Worm (Caenorhabditis elegans): Measurements from ENCODE around the gene sax-7.

The sax-7 gene

ce11 chrIV:8030099-8030498, 32.4 kb upstream of the sax-7 start (continued):
- TF ChIP-seq mdl-1 (tag; optimal IDR thresholded peaks at IDR 0.05) (peak in 1 of 2 experiments; percentile 26), aha-1 (tag) (peak; percentile 48), nhr-102 (tag; optimal IDR thresholded peaks at IDR 0.05) (no peak)

ce11 chrIV:8032135-8032915, 30.1 kb upstream of the sax-7 start:
- TF ChIP-seq nhr-11 (tag; optimal IDR thresholded peaks at IDR 0.05) (no peak), hmg-1.1 (GFP tag; IDR thresholded peaks at IDR 0.05) (no peak), zip-11 (GFP tag; IDR thresholded peaks at IDR 0.05) (no peak), lin-29 (GFP tag; IDR thresholded peaks at IDR 0.05) (no peak), dve-1 (tag; optimal IDR thresholded peaks at IDR 0.05; ENCODE audit: insufficient read depth) (peak; percentile 81), D1046.2 (GFP tag; IDR thresholded peaks at IDR 0.05) (no peak), nhr-77 (tag; optimal IDR thresholded peaks at IDR 0.05) (peak; percentile 44), Y105C5A.15 (GFP tag; IDR thresholded peaks at IDR 0.05) (no peak), madf-9 (GFP tag; conservative IDR thresholded peaks at IDR 0.05) (no peak), nhr-6 (tag; optimal IDR thresholded peaks at IDR 0.05) (no peak), nhr-28 (tag; optimal IDR thresholded peaks at IDR 0.05) (peak; percentile 78), cey-2 (tag; optimal IDR thresholded peaks at IDR 0.05; ENCODE audit: borderline replicate concordance, insufficient read depth) (peak; percentile 29), dmd-6 (GFP tag; IDR thresholded peaks at IDR 0.05) (peak; percentile 97), ceh-44 (GFP tag; IDR thresholded peaks at IDR 0.05) (no peak), dmd-8 (GFP tag; IDR thresholded peaks at IDR 0.05) (no peak), php-3 (GFP tag; IDR thresholded peaks at IDR 0.05) (0 out of 2 replicates have a peak, but pooled peaks have one; percentile 34), nhr-42 (GFP tag; IDR thresholded peaks at IDR 0.05) (no peak), nhr-41 (GFP tag; IDR thresholded peaks at IDR 0.05) (0 out of 2 replicates have a peak, but pooled peaks have one; percentile 17), hif-1 (tag; optimal IDR thresholded peaks at IDR 0.05) (no peak), egl-43 (GFP tag; IDR thresholded peaks at IDR 0.05) (no peak), mdl-1 (tag; optimal IDR thresholded peaks at IDR 0.05) (no peak), pqm-1 (tag; optimal IDR thresholded peaks at IDR 0.05) (peak; percentile 98), snpc-4 (tag; optimal IDR thresholded peaks at IDR 0.05) (no peak), ceh-82 (tag; optimal IDR thresholded peaks at IDR 0.05) (no peak), nhr-102 (tag; optimal IDR thresholded peaks at IDR 0.05) (peak; percentile 56), aha-1 (tag) (peak; percentile 68), daf-19 (GFP tag; conservative IDR thresholded peaks at IDR 0.05) (no peak), hlh-11 (tag; optimal IDR thresholded peaks at IDR 0.05) (peak; percentile 88), unc-62 (GFP tag; optimal IDR thresholded peaks at IDR 0.05 in 1 of 2) (no peak), unc-62 (tag; optimal IDR thresholded peaks at IDR 0.05) (no peak), ctbp-1 (GFP tag; IDR thresholded peaks at IDR 0.05) (no peak), daf-16 (GFP tag; optimal IDR thresholded peaks at IDR 0.05) (peak in 1 of 2 experiments; percentile 50), daf-16 (tag; optimal IDR thresholded peaks at IDR 0.05) (peak; percentile 93), T20F7.1 (GFP tag; optimal IDR thresholded peaks at IDR 0.05) (peak; percentile 33), lsy-2 (tag; optimal IDR thresholded peaks at IDR 0.05) (peak in 1 of 2 experiments; percentile 15), lin-1 (GFP tag; IDR thresholded peaks at IDR 0.05) (peak; percentile 65; the same call in 1 of the 2 replicates), lin-39 (tag; optimal IDR thresholded peaks at IDR 0.05) (no peak), nhr-10 (tag; optimal IDR thresholded peaks at IDR 0.05) (peak; percentile 24), tra-1 (GFP tag; IDR thresholded peaks at IDR 0.05) (peak; percentile 87), nhr-25 (tag; optimal IDR thresholded peaks at IDR 0.05; ENCODE audit: borderline replicate concordance, insufficient read depth) (no peak), mdt-29 (GFP tag; IDR thresholded peaks at IDR 0.05) (no peak), madf-5 (GFP tag; IDR thresholded peaks at IDR 0.05) (no peak), daf-8 (GFP tag; IDR thresholded peaks at IDR 0.05) (no peak), lim-7 (GFP tag; IDR thresholded peaks at IDR 0.05) (no peak), spr-1 (tag; optimal IDR thresholded peaks at IDR 0.05) (no peak), nhr-48 (tag; optimal IDR thresholded peaks at IDR 0.05) (peak; percentile 74), dmd-9 (GFP tag; IDR thresholded peaks at IDR 0.05) (no peak)
